Worm (Caenorhabditis elegans): ENCODE measurements around the gene K01G5.10.
"Not testable (repeated sequence)": the region's sequence is repeated elsewhere in the genome, so short reads cannot be mapped to it uniquely, and the experiment has no call there.

The K01G5.10 gene

DNA sequence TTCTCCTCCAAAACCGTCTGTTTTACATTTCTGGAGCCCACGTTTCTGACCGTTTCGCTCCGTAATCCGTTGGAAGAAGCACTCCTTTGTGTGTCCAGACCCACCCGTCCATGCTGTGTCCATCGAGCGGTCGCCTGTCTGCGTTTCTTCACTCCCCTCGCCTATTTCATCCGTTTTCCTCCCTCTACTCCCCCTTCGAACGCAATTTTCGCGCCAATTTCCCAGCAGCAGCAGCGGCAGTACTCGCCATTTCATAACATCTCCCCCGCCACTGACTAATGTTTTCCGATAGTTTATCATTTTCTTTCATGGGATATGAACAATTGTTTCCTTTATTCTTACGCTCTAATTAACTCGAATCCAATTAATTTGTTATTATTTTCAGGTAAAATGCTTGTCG lies 49.6 kb upstream of the K01G5.10 start (continued):
- no peak for TF ChIP-seq C08G9.2 (tag; optimal IDR thresholded peaks at IDR 0.05)
- TF ChIP-seq pag-3 (tag; optimal IDR thresholded peaks at IDR 0.05; ENCODE audit: borderline replicate concordance), result no peak
- no peak for TF ChIP-seq nhr-11 (tag; optimal IDR thresholded peaks at IDR 0.05)
- TF ChIP-seq ztf-16 (tag; optimal IDR thresholded peaks at IDR 0.05), result peak; percentile 64
- no peak for TF ChIP-seq fkh-10 (GFP tag; optimal IDR thresholded peaks at IDR 0.05)
- no peak for TF ChIP-seq hlh-15 (tag; optimal IDR thresholded peaks at IDR 0.05)
- no peak for TF ChIP-seq fax-1 (tag; optimal IDR thresholded peaks at IDR 0.05)
- no peak for TF ChIP-seq hlh-8 (tag; optimal IDR thresholded peaks at IDR 0.05)
- 0 out of 2 replicates have a peak, but pooled peaks have one; percentile 9 for TF ChIP-seq sox-2 (GFP tag; IDR thresholded peaks at IDR 0.05)
- TF ChIP-seq tbx-7 (tag; optimal IDR thresholded peaks at IDR 0.05), result no peak
- no peak for TF ChIP-seq syd-9 (tag; optimal IDR thresholded peaks at IDR 0.05)
- no peak for TF ChIP-seq C38D4.7 (GFP tag; optimal IDR thresholded peaks at IDR 0.05)
- peak; percentile 7 for TF ChIP-seq ets-4 (tag; optimal IDR thresholded peaks at IDR 0.05)
- TF ChIP-seq npax-4 (tag; optimal IDR thresholded peaks at IDR 0.05), result no peak
- no peak for TF ChIP-seq Y22D7AL.16 (tag; optimal IDR thresholded peaks at IDR 0.05)
- no peak for TF ChIP-seq ceh-19 (GFP tag; optimal IDR thresholded peaks at IDR 0.05)
- no peak for TF ChIP-seq ceh-30 (tag; optimal IDR thresholded peaks at IDR 0.05)
- TF ChIP-seq ceh-34 (tag; optimal IDR thresholded peaks at IDR 0.05), result peak; percentile 10
- peak; percentile 12 for TF ChIP-seq ceh-2 (tag; optimal IDR thresholded peaks at IDR 0.05)
- no peak for TF ChIP-seq pqm-1 (tag; optimal IDR thresholded peaks at IDR 0.05)

DNA sequence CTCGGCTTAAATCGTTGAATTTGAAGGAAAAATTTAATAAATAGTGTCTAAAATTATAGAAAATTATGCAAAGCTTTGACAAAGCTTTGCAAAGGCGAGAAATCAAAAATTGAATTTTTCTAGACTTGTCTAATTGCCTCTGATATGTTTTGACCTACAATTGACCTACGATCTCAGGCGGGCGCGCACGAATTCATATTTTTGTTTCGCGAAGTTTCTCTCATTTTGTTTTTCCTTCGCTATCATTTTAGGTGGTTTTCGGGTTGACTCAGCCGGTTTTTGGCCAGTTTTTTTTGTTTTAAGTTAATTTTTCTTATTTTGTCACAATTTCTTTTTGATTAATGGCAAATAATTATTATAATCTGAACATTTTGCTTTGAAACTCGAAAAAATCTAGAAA lies 48.9 kb upstream of the K01G5.10 start:
- TF ChIP-seq K09A11.1 (tag; optimal IDR thresholded peaks at IDR 0.05; ENCODE audit: insufficient read depth) (no peak), gmeb-2 (tag; optimal IDR thresholded peaks at IDR 0.05) (no peak), sox-2 (GFP tag; IDR thresholded peaks at IDR 0.05) (no peak), ceh-48 (tag; optimal IDR thresholded peaks at IDR 0.05) (no peak), pqm-1 (tag; optimal IDR thresholded peaks at IDR 0.05) (no peak), odd-2 (tag; optimal IDR thresholded peaks at IDR 0.05) (no peak), ref-2 (tag; optimal IDR thresholded peaks at IDR 0.05) (no peak), ceh-45 (GFP tag; IDR thresholded peaks at IDR 0.05) (no peak), unc-3 (GFP tag; conservative IDR thresholded peaks at IDR 0.05) (no peak), unc-3 (tag; optimal IDR thresholded peaks at IDR 0.05) (no peak), Y22D7AL.16 (tag; optimal IDR thresholded peaks at IDR 0.05) (no peak), pha-2 (tag; optimal IDR thresholded peaks at IDR 0.05) (no peak), unc-55 (GFP tag; optimal IDR thresholded peaks at IDR 0.05) (no peak), C38D4.7 (GFP tag; optimal IDR thresholded peaks at IDR 0.05) (no peak), ttx-3 (tag; optimal IDR thresholded peaks at IDR 0.05) (no peak), ceh-14 (tag; optimal IDR thresholded peaks at IDR 0.05) (no peak), nhr-11 (tag; optimal IDR thresholded peaks at IDR 0.05) (no peak), C08G9.2 (tag; optimal IDR thresholded peaks at IDR 0.05) (no peak), unc-86 (tag; optimal IDR thresholded peaks at IDR 0.05) (no peak), pha-4 (tag; optimal IDR thresholded peaks at IDR 0.05) (no peak)

DNA sequence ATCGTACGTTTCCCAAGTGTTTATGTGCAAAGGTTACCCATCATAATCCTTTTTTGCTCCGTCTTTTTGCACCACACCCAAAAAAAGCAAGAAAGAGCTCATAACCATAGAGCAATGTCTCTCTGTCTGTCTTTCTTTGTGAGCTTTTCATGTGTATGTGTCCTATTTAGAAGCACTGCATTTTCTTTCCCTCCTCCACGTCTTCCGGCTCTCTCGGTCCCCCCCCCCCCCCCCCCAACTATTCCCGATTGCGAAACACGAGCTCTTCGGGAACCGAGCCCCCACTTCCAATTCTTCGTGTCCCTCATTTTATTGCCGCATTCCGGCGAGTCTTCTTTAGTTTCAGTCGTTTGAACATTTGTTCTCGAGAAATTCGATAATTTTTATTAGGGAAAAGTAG lies 48.5 kb upstream of the K01G5.10 start:
- TF ChIP-seq nhr-11 (tag; optimal IDR thresholded peaks at IDR 0.05) (no peak), pha-2 (tag; optimal IDR thresholded peaks at IDR 0.05) (no peak), lin-11 (tag; optimal IDR thresholded peaks at IDR 0.05) (no peak), F13H6.1 (tag; optimal IDR thresholded peaks at IDR 0.05) (no peak), pqm-1 (tag; optimal IDR thresholded peaks at IDR 0.05) (no peak), pax-1 (tag; optimal IDR thresholded peaks at IDR 0.05) (no peak), C08G9.2 (tag; optimal IDR thresholded peaks at IDR 0.05) (no peak), ceh-31 (tag; optimal IDR thresholded peaks at IDR 0.05) (no peak), tbx-7 (tag; optimal IDR thresholded peaks at IDR 0.05) (no peak), fkh-10 (GFP tag; optimal IDR thresholded peaks at IDR 0.05) (no peak)

DNA sequence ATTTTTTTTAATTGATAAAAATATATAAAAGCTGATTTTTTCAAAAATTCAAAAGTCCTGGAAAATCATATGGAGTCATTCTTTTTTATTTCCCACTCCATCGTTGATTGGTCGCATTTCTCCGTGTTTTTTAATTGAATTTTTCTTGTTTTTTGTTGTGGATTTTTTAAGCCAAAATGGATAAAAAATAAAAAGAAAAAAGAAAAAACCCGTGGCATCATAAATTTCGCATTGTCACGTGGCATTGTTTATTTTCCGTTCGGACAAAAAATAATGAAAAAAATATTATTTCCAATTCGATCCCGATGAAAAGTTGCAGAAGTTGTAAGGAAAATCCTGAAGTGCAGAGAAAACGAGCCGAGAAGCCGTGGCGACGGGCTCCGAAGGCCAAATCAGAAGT lies 47.3 kb upstream of the K01G5.10 start, which contains the start of gene klp-7:
TSS of gene klp-7 (plus strand) at position 301 of the 400 bp plus-strand sequence.
- not testable (repeated sequence) for TF ChIP-seq hlh-6 (tag; optimal IDR thresholded peaks at IDR 0.05); K09A11.1 (tag; optimal IDR thresholded peaks at IDR 0.05; ENCODE audit: insufficient read depth); nhr-232 (tag; optimal IDR thresholded peaks at IDR 0.05)
